Worm (Caenorhabditis elegans): ENCODE results near the gene hint-3.

- TF ChIP-seq W03F9.2 (tag; optimal IDR thresholded peaks at IDR 0.05) (no peak), him-1 (tag; optimal IDR thresholded peaks at IDR 0.05) (no peak), dao-5 (tag; optimal IDR thresholded peaks at IDR 0.05) (no peak)
Measured at ce11 chrV:7747132-7747531, 13.1 kb upstream of the hint-3 start.

Data from whole organism, L4/young adult.